Fruit fly (Drosophila melanogaster): ENCODE data around the gene pns.
A peak's percentile ranks its signal among the peaks of the same experiment; 100 is the strongest.

The pns gene

DNA sequence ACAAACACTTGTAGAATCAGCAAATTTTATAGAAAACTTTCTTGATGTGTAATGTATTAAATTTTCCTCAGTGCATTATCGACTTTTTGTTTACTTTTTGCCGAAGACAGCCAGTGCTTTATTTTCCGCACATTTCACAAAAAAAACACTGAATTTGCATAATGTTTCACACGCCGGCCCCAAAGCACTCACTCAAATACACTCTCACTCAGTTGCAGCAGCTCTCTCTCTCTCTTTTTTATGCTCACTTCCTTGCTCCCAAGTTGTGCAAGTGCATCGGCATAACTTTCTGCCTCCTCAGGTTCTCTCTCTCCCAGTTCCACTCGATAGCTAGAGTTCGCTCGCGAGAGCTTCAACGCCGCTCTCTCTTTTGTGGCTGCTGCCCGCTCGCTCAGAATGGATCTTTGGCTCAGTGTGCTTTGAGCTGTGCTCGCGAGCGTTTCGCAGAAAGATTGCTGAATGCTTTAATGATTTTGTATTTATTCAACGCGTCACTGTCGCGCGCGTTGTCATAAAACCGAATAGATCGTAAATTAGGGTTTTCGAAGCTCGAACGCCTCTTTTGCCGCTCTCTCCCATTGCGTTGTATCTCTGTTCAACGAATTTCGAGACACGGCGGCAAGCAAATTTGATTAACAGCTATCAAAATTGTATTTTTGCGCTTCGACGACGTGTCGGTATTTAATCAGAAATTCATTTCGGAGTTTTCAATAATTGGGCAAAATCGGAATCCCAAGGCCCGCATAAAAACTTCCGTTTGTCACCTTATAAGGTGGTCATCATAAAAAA is 49.5 kb downstream of the pns start (continued):
- no peak for TF ChIP-seq CG16863 (GFP tag; optimal IDR thresholded peaks at IDR 0.05)
- TF ChIP-seq chm (GFP tag; IDR thresholded peaks at IDR 0.05), result peak; percentile 82; the same call in 1 of the 2 replicates
- peak; percentile 46; the same call in 1 of the 3 replicates for TF ChIP-seq gce (GFP tag; IDR thresholded peaks at IDR 0.05)
- TF ChIP-seq hbn (GFP tag; IDR thresholded peaks at IDR 0.05; ENCODE audit: partially characterized antibody), result peak; percentile 58
- TF ChIP-seq CG15011 (GFP tag; optimal IDR thresholded peaks at IDR 0.05), result no peak
- TF ChIP-seq sd (tag; optimal IDR thresholded peaks at IDR 0.05), result peak; percentile 76
- peak; percentile 56 for TF ChIP-seq CG7987 (GFP tag; optimal IDR thresholded peaks at IDR 0.05)
- no peak for TF ChIP-seq dmrt99B (tag; optimal IDR thresholded peaks at IDR 0.05)
- TF ChIP-seq odd (GFP tag; optimal IDR thresholded peaks at IDR 0.05), result peak; percentile 29
- peak; percentile 75 for TF ChIP-seq nom (GFP tag; optimal IDR thresholded peaks at IDR 0.05)
- peak; percentile 30; the same call in 1 of the 2 replicates for TF ChIP-seq crol (GFP tag; IDR thresholded peaks at IDR 0.05)
- TF ChIP-seq lov (optimal IDR thresholded peaks at IDR 0.05), result no peak
- 0 out of 3 replicates have a peak, but pooled peaks have one; percentile 54 for TF ChIP-seq lov (GFP tag; IDR thresholded peaks at IDR 0.05)
- TF ChIP-seq CG4360 (GFP tag; IDR thresholded peaks at IDR 0.05), result peak; percentile 47; the same call in 1 of the 2 replicates
- peak; percentile 78 for TF ChIP-seq lbe (GFP tag; optimal IDR thresholded peaks at IDR 0.05)
- peak; percentile 36 for TF ChIP-seq Meics (GFP tag; optimal IDR thresholded peaks at IDR 0.05)
- peak; percentile 20; the same call in 1 of the 2 replicates for TF ChIP-seq inv (GFP tag; IDR thresholded peaks at IDR 0.05; ENCODE audit: partially characterized antibody)
- TF ChIP-seq bbx (GFP tag; IDR thresholded peaks at IDR 0.05; ENCODE audit: partially characterized antibody), result peak; percentile 67
- peak; percentile 27 for TF ChIP-seq pb (GFP tag; optimal IDR thresholded peaks at IDR 0.05)
- no peak for TF ChIP-seq fu2 (GFP tag; optimal IDR thresholded peaks at IDR 0.05)
- TF ChIP-seq her (GFP tag; optimal IDR thresholded peaks at IDR 0.05), result peak; percentile 68
- TF ChIP-seq Jarid2 (GFP tag; optimal IDR thresholded peaks at IDR 0.05), result peak; percentile 98
- peak; percentile 53 for TF ChIP-seq CG6813 (GFP tag; optimal IDR thresholded peaks at IDR 0.05)
- TF ChIP-seq lilli (GFP tag; optimal IDR thresholded peaks at IDR 0.05), result no peak
- 0 out of 3 replicates have a peak, but pooled peaks have one; percentile 24 for TF ChIP-seq CG6175 (GFP tag; IDR thresholded peaks at IDR 0.05)
- TF ChIP-seq CG9609 (GFP tag; optimal IDR thresholded peaks at IDR 0.05), result no peak
- TF ChIP-seq CG34376 (GFP tag; optimal IDR thresholded peaks at IDR 0.05), result peak; percentile 66
- TF ChIP-seq BtbVII (GFP tag; optimal IDR thresholded peaks at IDR 0.05), result peak; percentile 38
- TF ChIP-seq bowl (GFP tag; IDR thresholded peaks at IDR 0.05), result no peak
- no peak for TF ChIP-seq Xrp1 (GFP tag; IDR thresholded peaks at IDR 0.05)
- TF ChIP-seq CG13296 (GFP tag; optimal IDR thresholded peaks at IDR 0.05), result peak; percentile 37
- TF ChIP-seq vvl (GFP tag; IDR thresholded peaks at IDR 0.05), result peak; percentile 80
- TF ChIP-seq unc-4 (GFP tag; IDR thresholded peaks at IDR 0.05; ENCODE audit: partially characterized antibody), result peak; percentile 55; the same call in 1 of the 2 replicates
- peak; percentile 68; the same call in 1 of the 2 replicates for TF ChIP-seq Drgx (GFP tag; IDR thresholded peaks at IDR 0.05)
- TF ChIP-seq Dfd (GFP tag; optimal IDR thresholded peaks at IDR 0.05), result no peak
- TF ChIP-seq ind (GFP tag; optimal IDR thresholded peaks at IDR 0.05), result no peak
- TF ChIP-seq CG42726 (GFP tag; IDR thresholded peaks at IDR 0.05; ENCODE audit: partially characterized antibody), result no peak; the same call in 1 of the 2 replicates
- TF ChIP-seq CG8290 (GFP tag; optimal IDR thresholded peaks at IDR 0.05), result no peak
- peak in 1 of 2 experiments; percentile 37 for TF ChIP-seq CG8290 (tag; optimal IDR thresholded peaks at IDR 0.05)
- peak; percentile 70; the same call in 3 of the 4 replicates for TF ChIP-seq Dll (GFP tag; IDR thresholded peaks at IDR 0.05; ENCODE audit: partially characterized antibody)
- peak; percentile 7 for TF ChIP-seq CG5245 (GFP tag; optimal IDR thresholded peaks at IDR 0.05)
- TF ChIP-seq CG13287 (GFP tag; IDR thresholded peaks at IDR 0.05; ENCODE audit: partially characterized antibody), result peak; percentile 67
- peak; percentile 69; the same call in 2 of the 3 replicates for TF ChIP-seq ci (GFP tag; IDR thresholded peaks at IDR 0.05)
- TF ChIP-seq B-H2 (GFP tag; optimal IDR thresholded peaks at IDR 0.05), result peak; percentile 34
- TF ChIP-seq vfl (GFP tag; optimal IDR thresholded peaks at IDR 0.05), result peak; percentile 28
- peak; percentile 14 for TF ChIP-seq CG17359 (tag; optimal IDR thresholded peaks at IDR 0.05)
- TF ChIP-seq CG8765 (GFP tag; IDR thresholded peaks at IDR 0.05), result peak; percentile 42; the same call in 1 of the 2 replicates
- peak; percentile 21 for TF ChIP-seq Abd-B (GFP tag; optimal IDR thresholded peaks at IDR 0.05)

Data from whole organism, embryonic.